Worm (Caenorhabditis elegans) whole organism, early embryonic: ENCODE results near the gene rab-7.

Experiments
- B0310.2 ChIP-seq: sonication (generic microtip); optimal IDR thresholded peaks from 2 replicates; lab custom pipeline; 2016; ENCODE audit warnings: mild to moderate bottlenecking, missing genetic modification characterization, missing compliant biosample characterization
- ama-1 ChIP-seq: fragments of 150-350 bp; optimal IDR thresholded peaks from 2 replicates; lab custom pipeline; 2014
- ceh-13 ChIP-seq: fragments of 200-800 bp; sonication (Bioruptor generic); optimal IDR thresholded peaks from 2 replicates; lab custom pipeline; 2018; ENCODE audit warnings: mild to moderate bottlenecking, missing genetic modification characterization, missing compliant biosample characterization
- flt-1 ChIP-seq: fragments of 200-800 bp; sonication (Bioruptor generic); IDR thresholded peaks from 2 replicates; pipeline ENCODE4 v1.3.6; 2022; ENCODE audit warnings: missing genetic modification characterization, missing compliant biosample characterization

- TF ChIP-seq ama-1 (no peak), B0310.2 (tag; lab: Kevin White, UChicago) (no peak), flt-1 (no peak), ceh-13 (GFP tag; lab: Kevin White, UChicago) (no peak)
These were observed 4.6 kb downstream of the rab-7 start, which contains the start of the genes W03C9.1 and W03C9.2 for ce11 chrII:11962083-11962482.
